Worm (Caenorhabditis elegans): ENCODE measurements around the gene hmt-1.

Gene hmt-1

DNA sequence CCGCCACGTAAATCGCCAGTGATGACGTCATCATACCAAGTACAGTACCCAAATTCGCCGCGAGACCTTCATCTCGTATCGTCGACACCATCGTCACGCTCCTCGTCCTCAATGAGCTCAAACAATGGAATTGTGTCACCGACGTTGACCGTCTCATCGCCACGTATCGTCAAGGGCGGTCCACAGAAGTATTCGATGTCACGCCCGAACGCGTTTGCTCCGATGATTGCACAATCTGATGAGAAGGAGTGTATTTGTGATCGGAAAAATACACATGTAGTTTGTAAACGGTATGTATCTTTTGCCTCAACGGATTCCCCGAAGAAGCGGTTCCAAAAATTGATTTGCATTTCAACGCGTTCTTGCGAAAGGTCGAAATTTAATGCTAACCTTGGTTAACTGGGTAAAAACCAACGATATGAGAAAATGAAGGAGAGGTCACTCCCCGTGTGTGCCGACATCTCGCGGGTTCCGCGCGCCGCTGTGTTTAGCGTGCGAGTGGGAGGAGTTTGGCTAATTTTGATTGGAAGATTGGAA is 9.6 kb downstream of the hmt-1 start:
- TF ChIP-seq madf-9 (GFP tag; conservative IDR thresholded peaks at IDR 0.05) (no peak; the same call in 1 of the 2 replicates), aha-1 (tag) (peak; percentile 63), Y75B8A.6 (GFP tag; IDR thresholded peaks at IDR 0.05) (no peak), nhr-41 (GFP tag; IDR thresholded peaks at IDR 0.05) (no peak), lir-3 (tag; optimal IDR thresholded peaks at IDR 0.05) (no peak), mxl-3 (GFP tag; optimal IDR thresholded peaks at IDR 0.05) (peak; percentile 13), nhr-11 (tag; optimal IDR thresholded peaks at IDR 0.05) (no peak), R02D3.7 (tag; optimal IDR thresholded peaks at IDR 0.05) (no peak), daf-16 (GFP tag; optimal IDR thresholded peaks at IDR 0.05) (no peak), daf-16 (tag; optimal IDR thresholded peaks at IDR 0.05) (peak; percentile 64), set-16 (GFP tag; IDR thresholded peaks at IDR 0.05) (no peak), lin-13 (GFP tag; optimal IDR thresholded peaks at IDR 0.05) (peak; percentile 30), pha-4 (GFP tag; IDR thresholded peaks at IDR 0.05) (no peak), pha-4 (tag; optimal IDR thresholded peaks at IDR 0.05) (no peak), attf-4 (tag; optimal IDR thresholded peaks at IDR 0.05) (no peak), saeg-2 (GFP tag; IDR thresholded peaks at IDR 0.05) (no peak), nhr-237 (tag; optimal IDR thresholded peaks at IDR 0.05) (no peak), lsy-2 (tag; optimal IDR thresholded peaks at IDR 0.05) (peak in 1 of 2 experiments; percentile 54), dmd-8 (GFP tag; IDR thresholded peaks at IDR 0.05) (0 out of 2 replicates have a peak, but pooled peaks have one; percentile 55), dmd-6 (GFP tag; IDR thresholded peaks at IDR 0.05) (0 out of 2 replicates have a peak, but pooled peaks have one; percentile 23), nhr-28 (tag; optimal IDR thresholded peaks at IDR 0.05) (no peak), mdl-1 (tag; optimal IDR thresholded peaks at IDR 0.05) (no peak), ceh-62 (tag; optimal IDR thresholded peaks at IDR 0.05) (no peak), tra-1 (GFP tag; IDR thresholded peaks at IDR 0.05) (no peak), cey-2 (tag; optimal IDR thresholded peaks at IDR 0.05; ENCODE audit: borderline replicate concordance, insufficient read depth) (no peak), F37D6.2 (tag; optimal IDR thresholded peaks at IDR 0.05) (no peak), aly-2 (tag; optimal IDR thresholded peaks at IDR 0.05) (no peak), skn-1 (tag; optimal IDR thresholded peaks at IDR 0.05) (no peak), T20F7.1 (GFP tag; optimal IDR thresholded peaks at IDR 0.05) (no peak), spr-1 (tag; optimal IDR thresholded peaks at IDR 0.05) (peak; percentile 24), nhr-48 (tag; optimal IDR thresholded peaks at IDR 0.05) (no peak), vab-7 (GFP tag; IDR thresholded peaks at IDR 0.05) (peak; percentile 42; the same call in 1 of the 2 replicates), mes-2 (tag; optimal IDR thresholded peaks at IDR 0.05; ENCODE audit: poor library complexity, severe bottlenecking) (peak; percentile 77), F26F4.8 (GFP tag; conservative IDR thresholded peaks at IDR 0.05) (no peak), ceh-20 (GFP tag; IDR thresholded peaks at IDR 0.05) (no peak), daf-19 (GFP tag; conservative IDR thresholded peaks at IDR 0.05) (no peak), ceh-82 (tag; optimal IDR thresholded peaks at IDR 0.05) (no peak), lim-7 (GFP tag; IDR thresholded peaks at IDR 0.05) (peak; percentile 66; the same call in 1 of the 2 replicates), rbr-2 (tag; optimal IDR thresholded peaks at IDR 0.05) (no peak), snpc-1.2 (GFP tag; IDR thresholded peaks at IDR 0.05) (peak; percentile 70; the same call in 1 of the 2 replicates), hif-1 (tag; optimal IDR thresholded peaks at IDR 0.05) (no peak), hlh-30 (tag; optimal IDR thresholded peaks at IDR 0.05; ENCODE audit: insufficient read depth) (no peak), arid-1 (GFP tag; conservative IDR thresholded peaks at IDR 0.05) (no peak; the same call in 1 of the 2 replicates), pqm-1 (tag; optimal IDR thresholded peaks at IDR 0.05) (no peak), unc-130 (GFP tag; optimal IDR thresholded peaks at IDR 0.05) (no peak), lin-38 (GFP tag; IDR thresholded peaks at IDR 0.05) (peak; percentile 60), unc-39 (tag; optimal IDR thresholded peaks at IDR 0.05) (no peak), lin-15B (tag; optimal IDR thresholded peaks at IDR 0.05) (no peak), duxl-1 (tag; optimal IDR thresholded peaks at IDR 0.05; ENCODE audit: poor library complexity) (peak; percentile 59), nhr-25 (tag; optimal IDR thresholded peaks at IDR 0.05; ENCODE audit: borderline replicate concordance, insufficient read depth) (peak; percentile 65)

Measured in whole organism, L4 larva.